Worm (Caenorhabditis elegans) whole organism, young adult: ENCODE results near the gene C36E8.4.

Source experiments
- ama-1 ChIP-seq, 3 experiments: fragments of 150-350 bp in 1 of 3; sonication (generic microtip) in 2 of 3; optimal IDR thresholded peaks; 2 replicates each; lab custom pipeline; 2014 to 2018; ENCODE audit warnings: missing biosample characterization in 2 of 3, missing genetic modification characterization in 2 of 3, missing genetic modification reagents in 2 of 3
- ekl-4 ChIP-seq: fragments of 200-800 bp; sonication (Bioruptor generic); IDR thresholded peaks from 2 replicates; pipeline ENCODE4 v1.3.6; 2022; ENCODE audit warnings: missing genetic modification reagents, missing genetic modification characterization, missing compliant biosample characterization
- nhr-80 ChIP-seq: sonication (generic microtip); optimal IDR thresholded peaks from 2 replicates; lab custom pipeline; 2016; ENCODE audit warnings: missing genetic modification characterization, missing compliant biosample characterization
- unc-62 ChIP-seq: fragments of 150-350 bp; optimal IDR thresholded peaks from 2 replicates; lab custom pipeline; 2014; ENCODE audit warnings: missing biosample characterization, missing genetic modification reagents, missing genetic modification characterization

DNA sequence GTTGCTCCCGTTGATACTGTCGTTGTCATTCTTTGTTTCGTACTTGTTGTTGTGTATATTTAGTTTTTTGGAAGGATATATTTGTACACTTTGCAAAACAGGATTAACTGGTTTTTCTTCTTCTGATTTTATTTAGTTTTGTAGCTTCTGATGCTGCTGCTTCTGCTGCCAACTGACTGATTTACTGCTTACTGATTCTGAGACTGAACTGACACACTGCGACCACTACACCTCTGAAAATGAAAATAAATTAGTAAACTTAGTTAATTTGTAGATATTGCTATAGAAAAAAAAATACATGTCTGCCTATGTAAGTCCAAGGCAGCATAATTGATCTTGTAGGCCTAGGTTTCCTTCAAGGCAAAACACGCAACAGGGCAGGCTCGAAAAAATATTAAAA is 39.4 kb upstream of the C36E8.4 start, which contains the start of gene R10E9.4:
- TF ChIP-seq ama-1 (optimal IDR thresholded peaks at IDR 0.05; lab: Kevin White, UChicago) (no peak), ama-1 (GFP tag; optimal IDR thresholded peaks at IDR 0.05; lab: Kevin White, UChicago) (no peak), nhr-80 (tag; lab: Kevin White, UChicago) (no peak), unc-62 (GFP tag; lab: Kevin White, UChicago) (no peak), ekl-4 (GFP tag; lab: Robert Waterston, UW) (no peak)
